Worm (Caenorhabditis elegans) whole organism, early embryonic: ENCODE data around the gene C44B12.9.

Experiments used
- F13C5.2 ChIP-seq: sonication (generic microtip); optimal IDR thresholded peaks from 2 replicates; lab custom pipeline; 2017; ENCODE audit warnings: mild to moderate bottlenecking, missing genetic modification characterization, inconsistent platforms, missing compliant biosample characterization
- aly-1 ChIP-seq: sonication (generic microtip); optimal IDR thresholded peaks from 2 replicates; lab custom pipeline; 2016; ENCODE audit warnings: missing genetic modification characterization, missing compliant biosample characterization
- pes-1 ChIP-seq: fragments of 200-800 bp; sonication (Bioruptor generic); IDR thresholded peaks from 2 replicates; pipeline ENCODE4 v1.3.6; 2022; ENCODE audit warnings: missing genetic modification reagents, missing genetic modification characterization, missing compliant biosample characterization
- scrt-1 ChIP-seq: fragments of 200-800 bp; sonication (Bioruptor generic); IDR thresholded peaks from 2 replicates; pipeline ENCODE4 v1.3.6; 2022; ENCODE audit warnings: missing genetic modification characterization, missing compliant biosample characterization
- tbx-11 ChIP-seq: fragments of 200-800 bp; sonication (Bioruptor generic); IDR thresholded peaks from 2 replicates; pipeline ENCODE4 v1.3.6; 2022; ENCODE audit warnings: missing genetic modification characterization, missing compliant biosample characterization
- tra-4 ChIP-seq: sonication (generic microtip); optimal IDR thresholded peaks from 2 replicates; lab custom pipeline; 2017; ENCODE audit warnings: missing genetic modification characterization, missing compliant biosample characterization

- TF ChIP-seq F13C5.2 (no peak), scrt-1 (no peak), aly-1 (no peak), tbx-11 (GFP tag; lab: Robert Waterston, UW) (no peak), tra-4 (no peak), pes-1 (GFP tag; lab: Robert Waterston, UW) (no peak)
Measured at ce11 chrIV:1067430-1067829, 37.0 kb downstream of the C44B12.9 start, which contains the start of gene znf-782.
